Fruit fly (Drosophila melanogaster): ENCODE data around the gene Or13a.

Or13a gene

DNA sequence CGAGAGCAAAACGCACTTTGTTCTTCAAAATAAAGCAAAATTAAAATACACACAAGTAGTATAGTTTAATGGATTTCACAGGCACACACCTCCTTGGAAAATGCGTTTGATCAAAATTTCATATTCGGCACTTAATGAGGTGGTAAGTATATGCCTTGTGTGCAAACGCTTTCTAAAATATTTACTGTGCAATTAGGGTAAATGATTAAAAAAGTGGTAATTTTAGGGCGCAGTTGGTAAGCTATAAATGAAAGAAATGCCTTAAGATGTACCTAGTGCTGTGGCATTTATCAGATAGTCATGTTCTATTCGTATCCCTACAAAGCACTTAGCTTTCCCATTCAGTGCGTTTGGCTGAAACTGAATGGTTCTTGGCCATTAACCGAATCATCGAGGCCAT, at the start of gene Or13a:
Or13a (plus strand) TSS at position 301 of the 400 bp plus-strand sequence.
- TF ChIP-seq lov (optimal IDR thresholded peaks at IDR 0.05) (no peak), lov (GFP tag; IDR thresholded peaks at IDR 0.05) (no peak), chm (GFP tag; IDR thresholded peaks at IDR 0.05) (no peak), CG14667 (GFP tag; IDR thresholded peaks at IDR 0.05) (no peak), CG11247 (GFP tag; IDR thresholded peaks at IDR 0.05) (no peak), CG7271 (tag; optimal IDR thresholded peaks at IDR 0.05) (no peak), inv (GFP tag; IDR thresholded peaks at IDR 0.05; ENCODE audit: partially characterized antibody) (no peak), CG7556 (GFP tag; optimal IDR thresholded peaks at IDR 0.05) (no peak), pros (GFP tag; optimal IDR thresholded peaks at IDR 0.05) (no peak), CG10654 (GFP tag; optimal IDR thresholded peaks at IDR 0.05) (no peak), CG31441 (GFP tag; IDR thresholded peaks at IDR 0.05) (no peak), CG18011 (GFP tag; optimal IDR thresholded peaks at IDR 0.05) (no peak), CG4282 (GFP tag; optimal IDR thresholded peaks at IDR 0.05) (no peak), Hmr (GFP tag; optimal IDR thresholded peaks at IDR 0.05) (no peak), CG11560 (tag; IDR thresholded peaks at IDR 0.05) (no peak), Rfx (GFP tag; IDR thresholded peaks at IDR 0.05) (no peak), CG18764 (GFP tag; optimal IDR thresholded peaks at IDR 0.05) (no peak), CG32772 (GFP tag; IDR thresholded peaks at IDR 0.05) (no peak), CG1233 (GFP tag; optimal IDR thresholded peaks at IDR 0.05) (no peak)

DNA sequence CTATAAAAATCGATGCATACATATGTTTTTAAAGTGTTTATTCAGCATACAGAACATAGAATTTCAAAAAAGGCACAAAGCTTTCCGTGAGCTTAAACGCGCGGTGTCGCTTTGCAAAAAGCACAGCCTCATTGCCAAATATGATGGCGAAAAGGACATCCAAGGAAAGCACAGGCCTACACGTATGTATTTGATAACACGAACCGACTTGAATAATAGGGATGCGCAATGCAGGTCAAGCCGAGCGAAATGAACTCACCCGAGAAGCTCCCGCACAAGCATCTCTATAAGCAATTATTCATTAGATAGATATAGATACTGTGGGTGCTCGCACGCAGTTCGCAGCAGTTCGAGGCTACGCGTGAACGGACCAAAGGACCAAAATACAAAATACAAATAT, 49.4 kb upstream of the Or13a start, which contains the start of gene Lcch3:
Lcch3 (plus strand) TSS at position 301 of the 400 bp plus-strand sequence.
- TF ChIP-seq Fer1 (GFP tag; optimal IDR thresholded peaks at IDR 0.05) (no peak), Dll (GFP tag; IDR thresholded peaks at IDR 0.05; ENCODE audit: partially characterized antibody) (no peak), dimm (GFP tag; IDR thresholded peaks at IDR 0.05) (no peak), CG13775 (GFP tag; optimal IDR thresholded peaks at IDR 0.05) (no peak), pros (GFP tag; optimal IDR thresholded peaks at IDR 0.05) (no peak), CG15514 (GFP tag; optimal IDR thresholded peaks at IDR 0.05) (peak; percentile 21), Ets65A (GFP tag) (peak; percentile 69), tap (tag; optimal IDR thresholded peaks at IDR 0.05) (no peak), B-H2 (GFP tag; optimal IDR thresholded peaks at IDR 0.05) (no peak), CG4707 (GFP tag; optimal IDR thresholded peaks at IDR 0.05) (no peak), sima (GFP tag; optimal IDR thresholded peaks at IDR 0.05) (no peak), Mrtf (GFP tag; IDR thresholded peaks at IDR 0.05) (0 out of 3 replicates have a peak, but pooled peaks have one; percentile 5), CG2875 (GFP tag; optimal IDR thresholded peaks at IDR 0.05) (no peak), CG10543 (GFP tag; optimal IDR thresholded peaks at IDR 0.05) (no peak), CG7271 (tag; optimal IDR thresholded peaks at IDR 0.05) (no peak), CrebB (tag; optimal IDR thresholded peaks at IDR 0.05) (no peak), H2.0 (GFP tag; IDR thresholded peaks at IDR 0.05) (no peak), da (GFP tag; optimal IDR thresholded peaks at IDR 0.05) (no peak), CG6272 (GFP tag; IDR thresholded peaks at IDR 0.05) (no peak), amos (GFP tag; IDR thresholded peaks at IDR 0.05; ENCODE audit: partially characterized antibody) (no peak; the same call in 1 of the 2 replicates), Hr51 (GFP tag; optimal IDR thresholded peaks at IDR 0.05) (no peak), grau (tag; optimal IDR thresholded peaks at IDR 0.05) (no peak), ftz-f1 (GFP tag; optimal IDR thresholded peaks at IDR 0.05) (no peak), psq (GFP tag; optimal IDR thresholded peaks at IDR 0.05) (no peak), BEAF-32 (GFP tag; optimal IDR thresholded peaks at IDR 0.05) (peak; percentile 3), CG11723 (GFP tag; optimal IDR thresholded peaks at IDR 0.05) (no peak), CG2712 (tag; optimal IDR thresholded peaks at IDR 0.05) (no peak), pzg (GFP tag; optimal IDR thresholded peaks at IDR 0.05) (peak; percentile 5), TFAM (GFP tag; optimal IDR thresholded peaks at IDR 0.05) (no peak), CG10147 (GFP tag; optimal IDR thresholded peaks at IDR 0.05) (no peak), Bdp1 (GFP tag; optimal IDR thresholded peaks at IDR 0.05) (no peak)

Data from whole organism, embryonic.